Worm (Caenorhabditis elegans) whole organism, L1 larva: ENCODE results near the gene din-1.

Experiments used
- C34B4.2 ChIP-seq: sonication (generic microtip); optimal IDR thresholded peaks from 2 replicates; lab custom pipeline; 2017; ENCODE audit warnings: mild to moderate bottlenecking, missing genetic modification characterization, missing compliant biosample characterization
- aly-2 ChIP-seq: fragments of 150-350 bp; optimal IDR thresholded peaks from 2 replicates; lab custom pipeline; 2014; ENCODE audit warnings: missing biosample characterization, missing genetic modification characterization
- ama-1 ChIP-seq: fragments of 150-350 bp; optimal IDR thresholded peaks from 2 replicates; lab custom pipeline; 2014
- blmp-1 ChIP-seq: fragments of 150-350 bp; optimal IDR thresholded peaks from 2 replicates; lab custom pipeline; 2014; ENCODE audit warnings: missing biosample characterization, missing genetic modification characterization
- ceh-8 ChIP-seq: fragments of 200-800 bp; sonication (Bioruptor generic); optimal IDR thresholded peaks from 2 replicates; lab custom pipeline; 2018; ENCODE audit warnings: mild to moderate bottlenecking, missing genetic modification characterization, moderate library complexity, missing compliant biosample characterization
- ceh-88 ChIP-seq: fragments of 200-800 bp; sonication (Bioruptor generic); IDR thresholded peaks from 2 replicates; pipeline ENCODE4 v1.3.6; 2022; ENCODE audit warnings: missing genetic modification characterization, missing compliant biosample characterization
- ces-1 ChIP-seq: fragments of 150-350 bp; optimal IDR thresholded peaks from 2 replicates; lab custom pipeline; 2014; ENCODE audit warnings: missing biosample characterization, missing genetic modification reagents, missing genetic modification characterization
- efl-1 ChIP-seq, 4 experiments: fragments of 150-350 bp; optimal IDR thresholded peaks in 3 of 4; peaks in 1 of 4; 1 replicate in 1 of 4; 2 replicates in 3 of 4; lab custom pipeline; 2014; ENCODE audit warnings: missing biosample characterization in 2 of 4, missing genetic modification characterization in 2 of 4, missing genetic modification reagents in 2 of 4
- efl-3 ChIP-seq: fragments of 200-800 bp; sonication (Bioruptor generic); optimal IDR thresholded peaks from 2 replicates; lab custom pipeline; 2018; ENCODE audit warnings: mild to moderate bottlenecking, missing genetic modification characterization, missing compliant biosample characterization
- egl-13 ChIP-seq: sonication (generic microtip); optimal IDR thresholded peaks from 2 replicates; lab custom pipeline; 2016; ENCODE audit warnings: missing genotype, missing genetic modification reagents, missing genetic modification characterization, missing compliant biosample characterization
- egl-27 ChIP-seq, 2 experiments: fragments of 150-350 bp in 1 of 2; sonication (generic microtip); optimal IDR thresholded peaks; 3 replicates each; lab custom pipeline; 2017 to 2018; ENCODE audit warnings: missing biosample characterization in 2 of 2, missing genetic modification characterization in 2 of 2, missing genetic modification reagents in 2 of 2
- elt-2 ChIP-seq: sonication (generic microtip); optimal IDR thresholded peaks from 2 replicates; lab custom pipeline; 2016; ENCODE audit warnings: missing genetic modification characterization, mild to moderate bottlenecking, inconsistent platforms, missing compliant biosample characterization, missing genetic modification reagents
- elt-3 ChIP-seq, 6 experiments: fragments of 150-350 bp in 1 of 6; sonication (generic microtip); optimal IDR thresholded peaks; 2 replicates each; lab custom pipeline; 2017 to 2018; ENCODE audit warnings: missing biosample characterization in 6 of 6, missing genetic modification characterization in 6 of 6, inconsistent platforms in 1 of 6
- fkh-4 ChIP-seq: sonication (generic microtip); optimal IDR thresholded peaks from 2 replicates; lab custom pipeline; 2016; ENCODE audit warnings: missing compliant biosample characterization, missing genetic modification characterization, borderline replicate concordance
- fkh-8 ChIP-seq: sonication (generic microtip); optimal IDR thresholded peaks from 2 replicates; lab custom pipeline; 2016; ENCODE audit warnings: mild to moderate bottlenecking, missing genetic modification characterization, missing compliant biosample characterization
- fos-1 ChIP-seq: fragments of 150-350 bp; optimal IDR thresholded peaks from 2 replicates; lab custom pipeline; 2014; ENCODE audit warnings: missing biosample characterization, missing genetic modification characterization
- grh-1 ChIP-seq: fragments of 200-800 bp; sonication (Bioruptor generic); IDR thresholded peaks from 2 replicates; pipeline ENCODE4 v1.3.6; 2022; ENCODE audit warnings: missing genetic modification reagents, missing genetic modification characterization, missing compliant biosample characterization
- hlh-17 ChIP-seq: fragments of 200-800 bp; sonication (Bioruptor generic); optimal IDR thresholded peaks from 2 replicates; lab custom pipeline; 2018; ENCODE audit warnings: missing genetic modification characterization, mild to moderate bottlenecking, missing compliant biosample characterization, moderate library complexity, borderline replicate concordance
- hlh-4 ChIP-seq: sonication (generic microtip); optimal IDR thresholded peaks from 2 replicates; lab custom pipeline; 2016; ENCODE audit warnings: mild to moderate bottlenecking, missing genetic modification characterization, missing compliant biosample characterization
- hpl-2 ChIP-seq: fragments of 150-350 bp; optimal IDR thresholded peaks from 2 replicates; lab custom pipeline; 2014; ENCODE audit warnings: missing biosample characterization, missing genetic modification reagents, missing genetic modification characterization
- irx-1 ChIP-seq: sonication (generic microtip); optimal IDR thresholded peaks from 2 replicates; lab custom pipeline; 2016; ENCODE audit warnings: missing genetic modification characterization, missing compliant biosample characterization
- jun-1 ChIP-seq: fragments of 150-350 bp; optimal IDR thresholded peaks from 2 replicates; lab custom pipeline; 2014; ENCODE audit warnings: missing biosample characterization, missing genetic modification reagents, missing genetic modification characterization
- lin-13 ChIP-seq: fragments of 150-350 bp; optimal IDR thresholded peaks from 2 replicates; lab custom pipeline; 2014; ENCODE audit warnings: missing biosample characterization, missing genetic modification reagents, missing genetic modification characterization
- lin-14 ChIP-seq: fragments of 200-800 bp; sonication (Bioruptor generic); optimal IDR thresholded peaks from 2 replicates; lab custom pipeline; 2018; ENCODE audit warnings: mild to moderate bottlenecking, missing genetic modification characterization, moderate library complexity, missing compliant biosample characterization
- lsy-2 ChIP-seq, 2 experiments: fragments of 150-350 bp; optimal IDR thresholded peaks; 2 replicates each; lab custom pipeline; 2014; ENCODE audit warnings: missing biosample characterization in 2 of 2, missing genetic modification characterization in 2 of 2
- mef-2 ChIP-seq: fragments of 150-350 bp; optimal IDR thresholded peaks from 2 replicates; lab custom pipeline; 2014; ENCODE audit warnings: missing biosample characterization, missing genetic modification characterization
- nhr-12 ChIP-seq: sonication (generic microtip); optimal IDR thresholded peaks from 2 replicates; lab custom pipeline; 2017; ENCODE audit warnings: missing biosample characterization, missing genetic modification characterization
- nhr-20 ChIP-seq: sonication (generic microtip); optimal IDR thresholded peaks from 2 replicates; lab custom pipeline; 2016; ENCODE audit warnings: mild to moderate bottlenecking, missing genetic modification characterization, missing compliant biosample characterization
- nhr-237 ChIP-seq: fragments of 150-350 bp; optimal IDR thresholded peaks from 2 replicates; lab custom pipeline; 2014; ENCODE audit warnings: missing biosample characterization, missing genetic modification characterization
- nhr-47 ChIP-seq: sonication (generic microtip); optimal IDR thresholded peaks from 2 replicates; lab custom pipeline; 2016; ENCODE audit warnings: mild to moderate bottlenecking, missing genetic modification characterization, moderate library complexity, missing compliant biosample characterization
- nhr-71 ChIP-seq: sonication (generic microtip); optimal IDR thresholded peaks from 2 replicates; lab custom pipeline; 2016; ENCODE audit warnings: mild to moderate bottlenecking, missing genetic modification characterization, moderate library complexity, missing compliant biosample characterization
- nhr-77 ChIP-seq: fragments of 150-350 bp; optimal IDR thresholded peaks from 2 replicates; lab custom pipeline; 2014; ENCODE audit warnings: missing biosample characterization, missing genetic modification characterization
- nhr-85 ChIP-seq: sonication (generic microtip); peaks from one replicate; lab custom pipeline; 2016; ENCODE audit warnings: missing genetic modification characterization, inconsistent platforms, missing compliant biosample characterization
- pqm-1 ChIP-seq: sonication (generic microtip); optimal IDR thresholded peaks from 3 replicates; lab custom pipeline; 2017; ENCODE audit warnings: missing biosample characterization, missing genetic modification characterization
- rnt-1 ChIP-seq: sonication (generic microtip); optimal IDR thresholded peaks from 2 replicates; lab custom pipeline; 2016; ENCODE audit warnings: mild to moderate bottlenecking, missing genetic modification characterization, moderate library complexity, missing compliant biosample characterization
- snu-23 ChIP-seq: sonication (generic microtip); optimal IDR thresholded peaks from 2 replicates; lab custom pipeline; 2016; ENCODE audit warnings: missing genetic modification characterization, missing compliant biosample characterization
- sox-4 ChIP-seq: sonication (generic microtip); optimal IDR thresholded peaks from 2 replicates; lab custom pipeline; 2016; ENCODE audit warnings: missing genetic modification characterization, missing compliant biosample characterization
- tlp-1 ChIP-seq: fragments of 150-350 bp; optimal IDR thresholded peaks from 2 replicates; lab custom pipeline; 2014; ENCODE audit warnings: missing biosample characterization, missing genetic modification characterization
- unc-62 ChIP-seq: fragments of 150-350 bp; optimal IDR thresholded peaks from 2 replicates; lab custom pipeline; 2014; ENCODE audit warnings: missing biosample characterization, missing genetic modification reagents, missing genetic modification characterization
- unc-86 ChIP-seq: sonication (generic microtip); optimal IDR thresholded peaks from 2 replicates; lab custom pipeline; 2016; ENCODE audit warnings: missing genetic modification characterization, missing compliant biosample characterization
- vab-15 ChIP-seq: sonication (generic microtip); optimal IDR thresholded peaks from 2 replicates; lab custom pipeline; 2017; ENCODE audit warnings: missing genotype, mild to moderate bottlenecking, missing genetic modification characterization, missing compliant biosample characterization
- zag-1 ChIP-seq: fragments of 150-350 bp; optimal IDR thresholded peaks from 2 replicates; lab custom pipeline; 2014; ENCODE audit warnings: missing biosample characterization, missing genetic modification characterization
- ztf-11 ChIP-seq, 2 experiments: sonication (generic microtip); optimal IDR thresholded peaks; 2 replicates each; lab custom pipeline; 2016 to 2017; ENCODE audit warnings: missing genetic modification characterization in 2 of 2, missing biosample characterization in 1 of 2, missing compliant biosample characterization in 1 of 2
- ztf-4 ChIP-seq: fragments of 150-350 bp; optimal IDR thresholded peaks from 2 replicates; lab custom pipeline; 2014; ENCODE audit warnings: missing biosample characterization, missing genetic modification characterization

Gene din-1

DNA sequence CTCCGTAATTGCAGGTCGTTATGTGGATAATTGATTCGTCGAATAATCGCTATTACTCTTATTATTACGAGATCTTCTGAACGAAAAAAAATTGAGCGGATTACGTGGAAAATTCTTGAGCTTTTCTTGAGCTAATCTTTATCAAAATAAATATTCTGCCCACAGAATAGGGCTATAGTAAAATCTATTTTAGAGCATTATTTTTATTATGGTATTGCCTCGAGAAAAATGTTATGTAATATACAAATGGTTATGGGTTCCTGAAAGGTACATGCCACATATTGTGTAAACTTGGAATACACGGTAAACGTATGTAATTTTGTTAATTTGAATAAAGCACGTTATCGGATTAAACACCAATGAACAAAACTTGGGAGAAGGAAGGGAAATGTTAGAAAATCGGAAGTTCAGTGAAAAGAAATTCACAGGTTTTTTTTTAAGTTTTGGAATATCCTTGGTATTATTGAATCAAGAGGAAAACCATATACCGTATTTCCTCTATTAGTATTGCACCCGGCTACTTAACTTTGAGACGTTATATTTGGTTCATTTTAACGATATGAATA, 3.9 kb upstream of the din-1 start (continued):
- TF ChIP-seq unc-86 (tag; lab: Kevin White, UChicago) (peak; percentile 44), ceh-8 (GFP tag; lab: Kevin White, UChicago) (no peak), nhr-12 (tag; lab: Kevin White, UChicago) (no peak), jun-1 (peak; percentile 17), egl-13 (tag; lab: Kevin White, UChicago) (peak; percentile 40), efl-3 (GFP tag; lab: Kevin White, UChicago) (no peak), zag-1 (tag; lab: Kevin White, UChicago) (no peak), aly-2 (tag; lab: Kevin White, UChicago) (peak; percentile 75), sox-4 (tag; lab: Kevin White, UChicago) (no peak), hpl-2 (GFP tag; lab: Kevin White, UChicago) (no peak), snu-23 (peak; percentile 30), nhr-237 (no peak), elt-2 (tag; lab: Kevin White, UChicago) (peak; percentile 30), pqm-1 (tag; lab: Kevin White, UChicago) (no peak), lin-14 (GFP tag; lab: Kevin White, UChicago) (no peak), lsy-2 (tag; optimal IDR thresholded peaks at IDR 0.05; lab: Kevin White, UChicago) (peak; percentile 25 to 59), ztf-11 (tag; optimal IDR thresholded peaks at IDR 0.05; lab: Kevin White, UChicago) (peak in 1 of 2 experiments; percentile 35), lin-13 (GFP tag; lab: Kevin White, UChicago) (no peak), nhr-77 (tag; lab: Kevin White, UChicago) (peak; percentile 5), tlp-1 (no peak), rnt-1 (tag; lab: Kevin White, UChicago) (no peak), fkh-8 (no peak), vab-15 (tag; lab: Kevin White, UChicago) (no peak), nhr-20 (tag; lab: Kevin White, UChicago) (peak; percentile 8), nhr-71 (tag; lab: Kevin White, UChicago) (peak; percentile 72), elt-3 (tag; optimal IDR thresholded peaks at IDR 0.05; lab: Kevin White, UChicago) (no peak), ama-1 (lab: Kevin White, UChicago) (peak; percentile 79), efl-1 (optimal IDR thresholded peaks at IDR 0.05; lab: Kevin White, UChicago) (peak in 1 of 2 experiments; percentile 2), efl-1 (GFP tag; optimal IDR thresholded peaks at IDR 0.05 in 1 of 2; lab: Kevin White, UChicago) (peak in 1 of 2 experiments; percentile 85), nhr-85 (tag; lab: Kevin White, UChicago) (no peak), fkh-4 (tag; lab: Kevin White, UChicago) (no peak), ces-1 (GFP tag; lab: Kevin White, UChicago) (no peak), egl-27 (tag; optimal IDR thresholded peaks at IDR 0.05; lab: Kevin White, UChicago) (no peak), mef-2 (tag; lab: Kevin White, UChicago) (no peak), nhr-47 (tag; lab: Kevin White, UChicago) (peak; percentile 48), fos-1 (tag; lab: Kevin White, UChicago) (peak; percentile 53), blmp-1 (tag; lab: Kevin White, UChicago) (peak; percentile 10), hlh-4 (no peak), ztf-4 (tag; lab: Kevin White, UChicago) (peak; percentile 83), unc-62 (GFP tag; lab: Kevin White, UChicago) (no peak), hlh-17 (no peak), grh-1 (GFP tag; lab: Robert Waterston, UW) (no peak), C34B4.2 (tag; lab: Kevin White, UChicago) (no peak), ceh-88 (GFP tag; lab: Robert Waterston, UW) (no peak; the same call in 1 of the 2 replicates), irx-1 (tag; lab: Kevin White, UChicago) (no peak)
